Fruit fly (Drosophila melanogaster) whole organism, wandering third instar larva: ENCODE measurements around the gene unc-4.

Experiments used
- Abd-B ChIP-seq: fragments of >200 bp; optimal IDR thresholded peaks from 2 replicates; lab custom pipeline; 2017; ENCODE audit warnings: missing biosample characterization, missing genetic modification characterization
- CG32264 ChIP-seq: fragments of 200-800 bp; sonication (Bioruptor generic); optimal IDR thresholded peaks from 2 replicates; lab custom pipeline; 2016; ENCODE audit warnings: missing biosample characterization, missing genetic modification characterization
- CG9705 ChIP-seq: fragments of 200-800 bp; sonication (Bioruptor generic); optimal IDR thresholded peaks from 2 replicates; lab custom pipeline; 2018; ENCODE audit warnings: missing biosample characterization, mild to moderate bottlenecking, missing genetic modification characterization
- CrebA ChIP-seq: fragments of 200-800 bp; sonication (Bioruptor generic); optimal IDR thresholded peaks from 2 replicates; lab custom pipeline; 2016; ENCODE audit warnings: missing biosample characterization, mild to moderate bottlenecking, missing genetic modification characterization, borderline replicate concordance
- Dfd ChIP-seq: fragments of >200 bp; optimal IDR thresholded peaks from 2 replicates; lab custom pipeline; 2017; ENCODE audit warnings: missing biosample characterization, missing genetic modification characterization
- Dif ChIP-seq: fragments of 200-275, 200-300 bp; sonication (Bioruptor generic); optimal IDR thresholded peaks from 2 replicates; lab custom pipeline; 2018; ENCODE audit warnings: missing biosample characterization, missing genetic modification characterization; ENCODE audit not compliant: partially characterized antibody
- GATAd ChIP-seq: sonication (Bioruptor generic); optimal IDR thresholded peaks from 2 replicates; lab custom pipeline; 2016; ENCODE audit warnings: missing biosample characterization, missing genetic modification characterization
- HLH106 ChIP-seq: fragments of 200-800 bp; optimal IDR thresholded peaks from 3 replicates; lab custom pipeline; 2019; ENCODE audit warnings: missing biosample characterization, mild to moderate bottlenecking, missing genetic modification characterization, moderate library complexity
- Hnf4 ChIP-seq: fragments of 200-800 bp; sonication (Bioruptor generic); optimal IDR thresholded peaks from 2 replicates; lab custom pipeline; 2016; ENCODE audit warnings: missing biosample characterization, mild to moderate bottlenecking, missing genetic modification characterization
- Hr78 ChIP-seq: fragments of >200 bp; optimal IDR thresholded peaks from 2 replicates; lab custom pipeline; 2017; ENCODE audit warnings: missing biosample characterization, missing genetic modification characterization
- Hr83 ChIP-seq: fragments of 200-300 bp; sonication (Bioruptor generic); optimal IDR thresholded peaks from 2 replicates; lab custom pipeline; 2016; ENCODE audit warnings: missing biosample characterization, mild to moderate bottlenecking, missing genetic modification characterization, moderate library complexity; ENCODE audit not compliant: poor library complexity, severe bottlenecking
- Jra ChIP-seq: sonication (Bioruptor generic); optimal IDR thresholded peaks from 2 replicates; lab custom pipeline; 2016; ENCODE audit warnings: missing biosample characterization, missing genetic modification characterization
- Mio ChIP-seq: sonication (Bioruptor generic); optimal IDR thresholded peaks from 2 replicates; lab custom pipeline; 2016; ENCODE audit warnings: missing biosample characterization, missing genetic modification characterization
- Myc ChIP-seq: fragments of >200 bp; optimal IDR thresholded peaks from 2 replicates; lab custom pipeline; 2017
- N ChIP-seq: fragments of >200 bp; optimal IDR thresholded peaks from 2 replicates; lab custom pipeline; 2018; ENCODE audit warnings: missing biosample characterization, missing external identifiers, missing genetic modification characterization
- OdsH ChIP-seq: fragments of 200-800 bp; sonication (Bioruptor generic); optimal IDR thresholded peaks from 2 replicates; lab custom pipeline; 2016; ENCODE audit warnings: missing biosample characterization, mild to moderate bottlenecking, missing genetic modification characterization
- Rel ChIP-seq, 2 experiments: fragments of 200-800 bp; sonication (Bioruptor generic) in 1 of 2; optimal IDR thresholded peaks; 2 replicates in 1 of 2; 3 replicates in 1 of 2; lab custom pipeline; 2016 to 2019; ENCODE audit warnings: mild to moderate bottlenecking in 2 of 2, missing biosample characterization in 2 of 2, missing genetic modification characterization in 2 of 2, moderate library complexity in 1 of 2
- Sp1 ChIP-seq: fragments of 200-800 bp; sonication (Bioruptor generic); optimal IDR thresholded peaks from 3 replicates; lab custom pipeline; 2019; ENCODE audit warnings: missing biosample characterization, mild to moderate bottlenecking, missing genetic modification characterization, moderate library complexity
- Vsx2 ChIP-seq: fragments of 200-300, 225-300 bp; sonication (Bioruptor generic); optimal IDR thresholded peaks from 2 replicates; lab custom pipeline; 2018; ENCODE audit warnings: missing biosample characterization, missing genetic modification characterization; ENCODE audit not compliant: partially characterized antibody
- br ChIP-seq: fragments of 200-800 bp; sonication (Bioruptor generic); optimal IDR thresholded peaks from 2 replicates; lab custom pipeline; 2016; ENCODE audit warnings: missing biosample characterization, missing genetic modification characterization
- brk ChIP-seq: fragments of 200-800 bp; sonication (Bioruptor generic); optimal IDR thresholded peaks from 2 replicates; lab custom pipeline; 2016; ENCODE audit warnings: missing biosample characterization, mild to moderate bottlenecking, missing genetic modification characterization
- dl ChIP-seq, 2 experiments: fragments of 175-275, 200-275 bp in 1 of 2; fragments of 200-275 bp in 1 of 2; sonication (Bioruptor generic); optimal IDR thresholded peaks; lab custom pipeline; 2018; ENCODE audit warnings: mild to moderate bottlenecking in 2 of 2, missing biosample characterization in 2 of 2, missing genetic modification characterization in 2 of 2, moderate library complexity in 2 of 2; ENCODE audit not compliant: partially characterized antibody in 2 of 2, insufficient read depth in 1 of 2
- dmrt93B ChIP-seq: fragments of 200-800 bp; sonication (Bioruptor generic); optimal IDR thresholded peaks from 2 replicates; lab custom pipeline; 2018; ENCODE audit warnings: missing biosample characterization, mild to moderate bottlenecking, missing genetic modification characterization
- dsf ChIP-seq: sonication (Bioruptor generic); optimal IDR thresholded peaks from 2 replicates; lab custom pipeline; 2016; ENCODE audit warnings: missing biosample characterization, missing genetic modification characterization, borderline replicate concordance
- ey ChIP-seq: fragments of 200-800 bp; sonication (Bioruptor generic); optimal IDR thresholded peaks from 2 replicates; lab custom pipeline; 2016; ENCODE audit warnings: missing biosample characterization, missing genetic modification characterization
- foxo ChIP-seq, 2 experiments: fragments of 200-800 bp; sonication (Bioruptor generic); optimal IDR thresholded peaks; 2 replicates in 1 of 2; 3 replicates in 1 of 2; lab custom pipeline; 2016 to 2017; ENCODE audit warnings: missing biosample characterization in 2 of 2, missing genetic modification characterization in 2 of 2
- fru ChIP-seq: fragments of 200-800 bp; sonication (Bioruptor generic); optimal IDR thresholded peaks from 3 replicates; lab custom pipeline; 2016; ENCODE audit warnings: missing biosample characterization, mild to moderate bottlenecking, missing genetic modification characterization
- h ChIP-seq: fragments of 200-800 bp; sonication (Bioruptor generic); optimal IDR thresholded peaks from 3 replicates; lab custom pipeline; 2016; ENCODE audit warnings: missing biosample characterization, mild to moderate bottlenecking, missing genetic modification characterization
- jim ChIP-seq: fragments of 175-275, 200-325 bp; sonication (Bioruptor generic); optimal IDR thresholded peaks from 2 replicates; lab custom pipeline; 2016; ENCODE audit warnings: missing biosample characterization, mild to moderate bottlenecking, missing genetic modification characterization
- lola ChIP-seq: fragments of >200 bp; optimal IDR thresholded peaks from 2 replicates; lab custom pipeline; 2017; ENCODE audit warnings: missing biosample characterization, missing genetic modification characterization
- pan ChIP-seq: fragments of >200 bp; optimal IDR thresholded peaks from 2 replicates; lab custom pipeline; 2017
- psq ChIP-seq: fragments of 200-800 bp; sonication (Bioruptor generic); optimal IDR thresholded peaks from 3 replicates; lab custom pipeline; 2017; ENCODE audit warnings: missing biosample characterization, mild to moderate bottlenecking, missing genetic modification characterization, moderate library complexity
- rgr ChIP-seq: fragments of 200-800 bp; sonication (Bioruptor generic); optimal IDR thresholded peaks from 3 replicates; lab custom pipeline; 2016; ENCODE audit warnings: missing biosample characterization, mild to moderate bottlenecking, missing genetic modification characterization
- sage ChIP-seq: fragments of 200-800 bp; sonication (Bioruptor generic); optimal IDR thresholded peaks from 2 replicates; lab custom pipeline; 2016; ENCODE audit warnings: missing biosample characterization, mild to moderate bottlenecking, missing genetic modification characterization
- tai ChIP-seq: sonication (Bioruptor generic); optimal IDR thresholded peaks from 2 replicates; lab custom pipeline; 2016; ENCODE audit warnings: missing biosample characterization, missing genetic modification characterization
- usp ChIP-seq: fragments of >200 bp; optimal IDR thresholded peaks from 2 replicates; lab custom pipeline; 2017; ENCODE audit warnings: missing biosample characterization, missing genetic modification characterization
- woc ChIP-seq: sonication (Bioruptor generic); optimal IDR thresholded peaks from 2 replicates; lab custom pipeline; 2016; ENCODE audit warnings: missing biosample characterization, mild to moderate bottlenecking, missing genetic modification characterization

unc-4 gene

dm6 chrX:17799070-17799802 lies 30.9 kb downstream of the unc-4 start:
- TF ChIP-seq Hr78 (GFP tag; lab: Kevin White, UChicago): no peak
- TF ChIP-seq Rel (GFP tag; optimal IDR thresholded peaks at IDR 0.05; lab: Kevin White, UChicago): no peak
- no peak for TF ChIP-seq Rel (tag; optimal IDR thresholded peaks at IDR 0.05; lab: Kevin White, UChicago)
- TF ChIP-seq Hr83: no peak
- no peak for TF ChIP-seq Jra
- no peak for TF ChIP-seq Hnf4 (GFP tag; lab: Kevin White, UChicago)
- no peak for TF ChIP-seq Mio
- no peak for TF ChIP-seq Dif (GFP tag; lab: Kevin White, UChicago)
- no peak for TF ChIP-seq Myc
- TF ChIP-seq psq (GFP tag; lab: Kevin White, UChicago): no peak
- no peak for TF ChIP-seq jim (GFP tag; lab: Kevin White, UChicago)
- TF ChIP-seq pan (lab: Kevin White, UChicago): no peak
- TF ChIP-seq ey (GFP tag; lab: Kevin White, UChicago): no peak
- TF ChIP-seq Dfd: no peak
- TF ChIP-seq GATAd (GFP tag; lab: Kevin White, UChicago): no peak
- TF ChIP-seq CG9705: no peak
- TF ChIP-seq lola (GFP tag; lab: Kevin White, UChicago): no peak
- no peak for TF ChIP-seq Abd-B (GFP tag; lab: Kevin White, UChicago)
- no peak for TF ChIP-seq tai (GFP tag; lab: Kevin White, UChicago)
- no peak for TF ChIP-seq OdsH (GFP tag; lab: Kevin White, UChicago)
- TF ChIP-seq N (GFP tag; lab: Kevin White, UChicago): no peak

dm6 chrX:17799803-17800151 lies 31.4 kb downstream of the unc-4 start:
- TF ChIP-seq Myc (no peak), CG32264 (GFP tag; lab: Kevin White, UChicago) (no peak), Vsx2 (GFP tag; lab: Kevin White, UChicago) (no peak)

dm6 chrX:17802353-17803121 lies 34.2 kb downstream of the unc-4 start:
- TF ChIP-seq h (GFP tag; lab: Kevin White, UChicago): peak; percentile 79
- TF ChIP-seq dmrt93B (GFP tag; lab: Kevin White, UChicago): peak; percentile 75
- peak; percentile 78 for TF ChIP-seq rgr (GFP tag; lab: Kevin White, UChicago)
- TF ChIP-seq Vsx2 (GFP tag; lab: Kevin White, UChicago): peak; percentile 54
- peak; percentile 68 for TF ChIP-seq woc (GFP tag; lab: Kevin White, UChicago)
- peak; percentile 95 for TF ChIP-seq OdsH (GFP tag; lab: Kevin White, UChicago)
- peak; percentile 51 for TF ChIP-seq brk
- TF ChIP-seq Jra: no peak
- TF ChIP-seq CrebA (GFP tag; lab: Kevin White, UChicago): no peak
- TF ChIP-seq Sp1: peak; percentile 85
- TF ChIP-seq fru (GFP tag; lab: Kevin White, UChicago): peak; percentile 83
- TF ChIP-seq CG32264 (GFP tag; lab: Kevin White, UChicago): no peak
- TF ChIP-seq Mio: no peak
- TF ChIP-seq lola (GFP tag; lab: Kevin White, UChicago): no peak
- TF ChIP-seq ey (GFP tag; lab: Kevin White, UChicago): peak; percentile 75
- TF ChIP-seq usp: no peak
- no peak for TF ChIP-seq Hr78 (GFP tag; lab: Kevin White, UChicago)
- TF ChIP-seq foxo (GFP tag; optimal IDR thresholded peaks at IDR 0.05; lab: Kevin White, UChicago): peak in 1 of 2 experiments; percentile 86
- no peak for TF ChIP-seq N (GFP tag; lab: Kevin White, UChicago)
- no peak for TF ChIP-seq Dfd
- no peak for TF ChIP-seq pan (lab: Kevin White, UChicago)
- peak; percentile 79 for TF ChIP-seq br (GFP tag; lab: Kevin White, UChicago)
- TF ChIP-seq sage (GFP tag; lab: Kevin White, UChicago): peak; percentile 37
- TF ChIP-seq HLH106 (tag; lab: Kevin White, UChicago): peak; percentile 70
- TF ChIP-seq tai (GFP tag; lab: Kevin White, UChicago): peak; percentile 19
- no peak for TF ChIP-seq dsf (GFP tag; lab: Kevin White, UChicago)
- peak; percentile 59 for TF ChIP-seq Hnf4 (GFP tag; lab: Kevin White, UChicago)
- TF ChIP-seq psq (GFP tag; lab: Kevin White, UChicago): peak; percentile 74
- no peak for TF ChIP-seq dl (GFP tag; optimal IDR thresholded peaks at IDR 0.05; lab: Kevin White, UChicago; ENCODE audit: insufficient read depth in 1 of 2, partially characterized antibody in 2 of 2)
- peak; percentile 68 for TF ChIP-seq CG9705
